Fruit fly (Drosophila melanogaster): Measurements from ENCODE around the gene Fer1HCH.
A peak's percentile ranks its signal among the peaks of the same experiment; 100 is the strongest.

Gene Fer1HCH

DNA sequence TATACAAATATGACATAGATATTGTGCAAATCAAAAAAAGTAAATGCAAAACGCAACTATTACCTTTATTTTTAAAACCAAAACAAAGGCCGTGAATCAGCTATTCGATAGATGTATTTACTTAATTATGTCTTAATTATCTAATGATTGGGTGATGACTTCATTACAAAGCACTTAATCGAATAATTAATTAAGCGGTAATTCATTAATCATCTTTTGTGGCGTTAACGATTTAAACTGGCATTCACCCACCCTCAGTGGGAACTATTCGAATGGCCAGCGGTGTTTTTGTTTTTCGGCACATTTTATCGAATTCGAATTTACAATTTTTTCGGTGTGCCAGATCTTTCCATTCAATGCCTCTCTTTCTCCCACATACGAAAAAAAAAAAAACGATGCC, 50.5 kb downstream of the Fer1HCH start:
- TF ChIP-seq OdsH (GFP tag; optimal IDR thresholded peaks at IDR 0.05) = peak; percentile 7
- peak; percentile 44 for TF ChIP-seq CG32006 (GFP tag; optimal IDR thresholded peaks at IDR 0.05)
- TF ChIP-seq fd59A (GFP tag; optimal IDR thresholded peaks at IDR 0.05) = no peak
- TF ChIP-seq CG6163 (GFP tag; IDR thresholded peaks at IDR 0.05) = no peak
- no peak for TF ChIP-seq CG9139 (GFP tag; optimal IDR thresholded peaks at IDR 0.05)
- TF ChIP-seq svp (GFP tag) = peak; percentile 46
- TF ChIP-seq Hr4 (GFP tag; optimal IDR thresholded peaks at IDR 0.05) = peak; percentile 51
- TF ChIP-seq CG8119 (GFP tag; IDR thresholded peaks at IDR 0.05) = peak; percentile 30; the same call in 2 of the 3 replicates
- no peak for TF ChIP-seq fkh (GFP tag; optimal IDR thresholded peaks at IDR 0.05)
- no peak for TF ChIP-seq dac (GFP tag; optimal IDR thresholded peaks at IDR 0.05)
- TF ChIP-seq Ets21C (GFP tag; optimal IDR thresholded peaks at IDR 0.05) = no peak
- TF ChIP-seq ss (GFP tag; optimal IDR thresholded peaks at IDR 0.05) = no peak
- TF ChIP-seq CG6276 (GFP tag; optimal IDR thresholded peaks at IDR 0.05) = peak; percentile 44
- no peak for TF ChIP-seq cyc (GFP tag; optimal IDR thresholded peaks at IDR 0.05)
- TF ChIP-seq Sox14 (GFP tag; optimal IDR thresholded peaks at IDR 0.05) = no peak
- TF ChIP-seq CG4318 (GFP tag; optimal IDR thresholded peaks at IDR 0.05) = peak; percentile 16
- TF ChIP-seq acj6 (GFP tag; optimal IDR thresholded peaks at IDR 0.05) = no peak
- TF ChIP-seq CG1621 (tag; optimal IDR thresholded peaks at IDR 0.05) = no peak
- TF ChIP-seq Eip78C (GFP tag) = peak; percentile 76
- TF ChIP-seq Gug (GFP tag; IDR thresholded peaks at IDR 0.05) = peak; percentile 43; the same call in 1 of the 2 replicates
- no peak for TF ChIP-seq CG11902 (GFP tag; optimal IDR thresholded peaks at IDR 0.05)
- peak; percentile 10 for TF ChIP-seq CG3919 (GFP tag; optimal IDR thresholded peaks at IDR 0.05)
- no peak for TF ChIP-seq CG8632 (GFP tag; optimal IDR thresholded peaks at IDR 0.05)
- TF ChIP-seq CG15336 (GFP tag; IDR thresholded peaks at IDR 0.05) = peak; percentile 73
- no peak for TF ChIP-seq CG7368 (GFP tag; optimal IDR thresholded peaks at IDR 0.05)

DNA sequence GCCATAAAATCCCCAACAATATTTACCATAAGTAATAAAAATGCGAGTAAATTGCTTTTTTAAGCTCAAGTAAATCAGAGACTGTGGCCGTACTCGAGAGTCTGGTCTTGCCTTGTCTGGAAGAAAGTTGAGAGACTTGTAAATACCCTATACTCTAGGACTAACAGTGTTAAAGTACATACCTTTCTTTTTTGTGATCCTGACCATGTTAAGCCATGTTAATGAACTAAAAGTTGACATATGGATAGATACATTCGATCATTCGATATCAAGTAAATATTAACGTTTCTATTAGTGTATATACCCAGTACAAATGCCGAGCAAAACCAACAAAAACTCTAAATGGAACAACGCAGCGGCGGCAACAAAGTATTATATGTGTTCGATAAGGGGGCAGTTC, 51.9 kb downstream of the Fer1HCH start:
- TF ChIP-seq CG6276 (GFP tag; optimal IDR thresholded peaks at IDR 0.05) = peak; percentile 60
- TF ChIP-seq Smox (GFP tag; optimal IDR thresholded peaks at IDR 0.05) = peak; percentile 62
- TF ChIP-seq Sox102F (GFP tag; optimal IDR thresholded peaks at IDR 0.05) = peak; percentile 60
- TF ChIP-seq CG1621 (tag; optimal IDR thresholded peaks at IDR 0.05) = peak; percentile 80
- peak; percentile 86 for TF ChIP-seq Ets96B (tag; optimal IDR thresholded peaks at IDR 0.05)
- TF ChIP-seq vri (GFP tag; optimal IDR thresholded peaks at IDR 0.05) = peak; percentile 66
- TF ChIP-seq CG31627 (GFP tag; optimal IDR thresholded peaks at IDR 0.05) = peak; percentile 74
- TF ChIP-seq dac (GFP tag; optimal IDR thresholded peaks at IDR 0.05) = no peak
- TF ChIP-seq OdsH (GFP tag; optimal IDR thresholded peaks at IDR 0.05) = peak; percentile 85
- TF ChIP-seq svp (GFP tag) = peak; percentile 91
- peak; percentile 82 for TF ChIP-seq topi (GFP tag; optimal IDR thresholded peaks at IDR 0.05)
- TF ChIP-seq Eip93F (GFP tag; optimal IDR thresholded peaks at IDR 0.05) = no peak
- peak; percentile 81 for TF ChIP-seq CG8119 (GFP tag; IDR thresholded peaks at IDR 0.05)
- TF ChIP-seq CG32006 (GFP tag; optimal IDR thresholded peaks at IDR 0.05) = peak; percentile 68
- TF ChIP-seq net (GFP tag; optimal IDR thresholded peaks at IDR 0.05) = peak; percentile 82
- TF ChIP-seq CG11762 (GFP tag; optimal IDR thresholded peaks at IDR 0.05; ENCODE audit: insufficient read depth) = peak; percentile 62
- TF ChIP-seq Ets21C (GFP tag; optimal IDR thresholded peaks at IDR 0.05) = peak; percentile 44
- TF ChIP-seq CG7368 (GFP tag; optimal IDR thresholded peaks at IDR 0.05) = peak; percentile 80
- peak; percentile 76 for TF ChIP-seq cyc (GFP tag; optimal IDR thresholded peaks at IDR 0.05)
- peak; percentile 76 for TF ChIP-seq eg (GFP tag; IDR thresholded peaks at IDR 0.05)
- TF ChIP-seq CG4318 (GFP tag; optimal IDR thresholded peaks at IDR 0.05) = peak; percentile 39
- TF ChIP-seq CG10669 (GFP tag; optimal IDR thresholded peaks at IDR 0.05) = peak; percentile 88
- TF ChIP-seq Eip78C (GFP tag) = peak; percentile 96
- TF ChIP-seq CG16779 (tag; optimal IDR thresholded peaks at IDR 0.05) = peak; percentile 73
- TF ChIP-seq dsx (GFP tag; optimal IDR thresholded peaks at IDR 0.05; ENCODE audit: poor library complexity, severe bottlenecking) = peak; percentile 99
- TF ChIP-seq Sox15 (GFP tag; optimal IDR thresholded peaks at IDR 0.05) = peak; percentile 52
- TF ChIP-seq CG15336 (GFP tag; IDR thresholded peaks at IDR 0.05) = peak; percentile 82
- TF ChIP-seq CG11902 (GFP tag; optimal IDR thresholded peaks at IDR 0.05) = peak; percentile 70
- peak; percentile 74 for TF ChIP-seq CG34406 (GFP tag; optimal IDR thresholded peaks at IDR 0.05)
- TF ChIP-seq Lpt (GFP tag; optimal IDR thresholded peaks at IDR 0.05) = peak; percentile 68
- TF ChIP-seq salr (GFP tag; optimal IDR thresholded peaks at IDR 0.05) = peak; percentile 32 to 48
- peak; percentile 87 for TF ChIP-seq CG3919 (GFP tag; optimal IDR thresholded peaks at IDR 0.05)
- TF ChIP-seq Hr4 (GFP tag; optimal IDR thresholded peaks at IDR 0.05) = peak; percentile 72
- TF ChIP-seq CG6792 (GFP tag; optimal IDR thresholded peaks at IDR 0.05) = peak; percentile 81
- TF ChIP-seq CG11294 (GFP tag; IDR thresholded peaks at IDR 0.05) = peak; percentile 32; the same call in 1 of the 2 replicates
- peak; percentile 86 for TF ChIP-seq Eip75B (GFP tag; optimal IDR thresholded peaks at IDR 0.05)
- peak; percentile 83 for TF ChIP-seq CG8319 (GFP tag; optimal IDR thresholded peaks at IDR 0.05)
- peak; percentile 55 for TF ChIP-seq CG9139 (GFP tag; optimal IDR thresholded peaks at IDR 0.05)
- TF ChIP-seq Sox14 (GFP tag; optimal IDR thresholded peaks at IDR 0.05) = peak; percentile 79
- TF ChIP-seq Hr38 (GFP tag; optimal IDR thresholded peaks at IDR 0.05) = no peak
- peak; percentile 53 for TF ChIP-seq fd85E (GFP tag; optimal IDR thresholded peaks at IDR 0.05)

Measured in whole organism, prepupa.